Fruit fly (Drosophila melanogaster) whole organism, prepupa: ENCODE data around the gene CG43915.

Experiments
- Blimp-1 ChIP-seq: fragments of 200-800 bp; sonication (Bioruptor generic); optimal IDR thresholded peaks from 3 replicates; lab custom pipeline; 2017; ENCODE audit warnings: missing biosample characterization, missing genetic modification characterization, mild to moderate bottlenecking, moderate library complexity, missing genetic modification reagents
- CG10631 ChIP-seq: fragments of 200-800 bp; sonication (Bioruptor generic); optimal IDR thresholded peaks from 2 replicates; lab custom pipeline; 2016; ENCODE audit warnings: missing biosample characterization, missing genetic modification characterization
- CG10669 ChIP-seq: fragments of 200-800 bp; sonication (Bioruptor generic); optimal IDR thresholded peaks from 3 replicates; lab custom pipeline; 2018; ENCODE audit warnings: missing biosample characterization, mild to moderate bottlenecking, missing genetic modification characterization, moderate library complexity
- CG11294 ChIP-seq: fragments of 200-800 bp; sonication (Bioruptor generic); IDR thresholded peaks from 2 replicates; pipeline ENCODE4 v1.3.6; 2022; ENCODE audit warnings: missing biosample characterization, missing genetic modification characterization
- CG11762 ChIP-seq: fragments of 200-800 bp; sonication (Bioruptor generic); optimal IDR thresholded peaks from 3 replicates; lab custom pipeline; 2016; ENCODE audit warnings: missing biosample characterization, missing genetic modification characterization; ENCODE audit not compliant: insufficient read depth
- CG15336 ChIP-seq: fragments of 200-800 bp; sonication (Bioruptor generic); IDR thresholded peaks from 2 replicates; pipeline ENCODE4 v1.3.6; 2022; ENCODE audit warnings: missing biosample characterization, missing genetic modification characterization
- CG32006 ChIP-seq: fragments of 200-800 bp; sonication (Bioruptor generic); optimal IDR thresholded peaks from 3 replicates; lab custom pipeline; 2017; ENCODE audit warnings: missing biosample characterization, mild to moderate bottlenecking, missing genetic modification characterization
- CG34406 ChIP-seq: fragments of 200-800 bp; sonication (Bioruptor generic); optimal IDR thresholded peaks from 3 replicates; lab custom pipeline; 2016; ENCODE audit warnings: missing biosample characterization, missing genetic modification characterization
- CG3919 ChIP-seq: fragments of 200-800 bp; sonication (Bioruptor generic); optimal IDR thresholded peaks from 3 replicates; lab custom pipeline; 2016; ENCODE audit warnings: missing biosample characterization, missing genetic modification characterization
- CG4318 ChIP-seq: fragments of 200-800 bp; sonication (Bioruptor generic); optimal IDR thresholded peaks from 3 replicates; lab custom pipeline; 2017; ENCODE audit warnings: missing biosample characterization, mild to moderate bottlenecking, missing genetic modification characterization
- CG6276 ChIP-seq: fragments of 200-800 bp; sonication (Bioruptor generic); optimal IDR thresholded peaks from 2 replicates; lab custom pipeline; 2017; ENCODE audit warnings: missing biosample characterization, mild to moderate bottlenecking, missing genetic modification characterization
- CG6854 ChIP-seq: fragments of 200-800 bp; sonication (Bioruptor generic); optimal IDR thresholded peaks from 2 replicates; lab custom pipeline; 2017; ENCODE audit warnings: missing biosample characterization, mild to moderate bottlenecking, missing genetic modification characterization
- CG7368 ChIP-seq: fragments of 200-800 bp; sonication (Bioruptor generic); optimal IDR thresholded peaks from 3 replicates; lab custom pipeline; 2016; ENCODE audit warnings: missing biosample characterization, missing genetic modification characterization
- CG8119 ChIP-seq: fragments of 200-800 bp; sonication (Bioruptor generic); IDR thresholded peaks from 3 replicates; pipeline ENCODE4 v1.3.6; 2022; ENCODE audit warnings: missing biosample characterization, missing genetic modification characterization
- CG8319 ChIP-seq: fragments of 200-800 bp; sonication (Bioruptor generic); optimal IDR thresholded peaks from 3 replicates; lab custom pipeline; 2016; ENCODE audit warnings: missing biosample characterization, missing genetic modification characterization
- CG8632 ChIP-seq: fragments of 200-800 bp; sonication (Bioruptor generic); optimal IDR thresholded peaks from 3 replicates; lab custom pipeline; 2016; ENCODE audit warnings: missing biosample characterization, missing genetic modification characterization
- CG9139 ChIP-seq: fragments of 200-800 bp; sonication (Bioruptor generic); optimal IDR thresholded peaks from 3 replicates; lab custom pipeline; 2017; ENCODE audit warnings: missing biosample characterization, mild to moderate bottlenecking, missing genetic modification characterization
- Eip75B ChIP-seq: fragments of 200-800 bp; sonication (Bioruptor generic); optimal IDR thresholded peaks from 3 replicates; lab custom pipeline; 2016; ENCODE audit warnings: missing biosample characterization, missing genetic modification characterization
- Eip78C ChIP-seq: fragments of 200-800 bp; sonication (Bioruptor generic); peaks from one replicate; lab custom pipeline; 2016; ENCODE audit warnings: missing biosample characterization, missing genetic modification characterization
- Eip93F ChIP-seq: fragments of 200-800 bp; sonication (Bioruptor generic); optimal IDR thresholded peaks from 2 replicates; lab custom pipeline; 2016; ENCODE audit warnings: missing biosample characterization, mild to moderate bottlenecking, missing genetic modification characterization
- Ets21C ChIP-seq: fragments of 200-800 bp; sonication (Bioruptor generic); optimal IDR thresholded peaks from 3 replicates; lab custom pipeline; 2016; ENCODE audit warnings: missing biosample characterization, missing genetic modification characterization
- Gug ChIP-seq: fragments of 200-800 bp; sonication (Bioruptor generic); IDR thresholded peaks from 2 replicates; pipeline ENCODE4 v1.3.6; 2022; ENCODE audit warnings: missing biosample characterization, missing genetic modification characterization
- Hr38 ChIP-seq: sonication (Bioruptor generic); optimal IDR thresholded peaks from 2 replicates; lab custom pipeline; 2016; ENCODE audit warnings: missing biosample characterization, missing genetic modification characterization
- Hr39 ChIP-seq: fragments of 200-800 bp; sonication (Bioruptor generic); optimal IDR thresholded peaks from 2 replicates; lab custom pipeline; 2016; ENCODE audit warnings: missing biosample characterization, missing genetic modification characterization
- Hr4 ChIP-seq: fragments of 200-800 bp; sonication (Bioruptor generic); optimal IDR thresholded peaks from 3 replicates; lab custom pipeline; 2016; ENCODE audit warnings: missing biosample characterization, missing genetic modification characterization
- Lpt ChIP-seq: fragments of 200-800 bp; sonication (Bioruptor generic); optimal IDR thresholded peaks from 3 replicates; lab custom pipeline; 2016; ENCODE audit warnings: missing biosample characterization, missing genetic modification characterization
- Met ChIP-seq: fragments of 200-800 bp; sonication (Bioruptor generic); optimal IDR thresholded peaks from 3 replicates; lab custom pipeline; 2016; ENCODE audit warnings: missing biosample characterization, missing genetic modification characterization
- OdsH ChIP-seq: fragments of 200-800 bp; sonication (Bioruptor generic); optimal IDR thresholded peaks from 3 replicates; lab custom pipeline; 2016; ENCODE audit warnings: missing biosample characterization, missing genetic modification characterization
- Smox ChIP-seq: fragments of 200-800 bp; sonication (Bioruptor generic); optimal IDR thresholded peaks from 3 replicates; lab custom pipeline; 2016; ENCODE audit warnings: missing biosample characterization, missing genetic modification characterization
- Sox102F ChIP-seq: fragments of 200-800 bp; sonication (Bioruptor generic); optimal IDR thresholded peaks from 2 replicates; lab custom pipeline; 2016; ENCODE audit warnings: missing biosample characterization, mild to moderate bottlenecking, missing genetic modification characterization
- Sox14 ChIP-seq: fragments of 200-800 bp; sonication (Bioruptor generic); optimal IDR thresholded peaks from 3 replicates; lab custom pipeline; 2016; ENCODE audit warnings: missing biosample characterization, missing genetic modification characterization
- Sox15 ChIP-seq: fragments of 200-800 bp; sonication (Bioruptor generic); optimal IDR thresholded peaks from 3 replicates; lab custom pipeline; 2016; ENCODE audit warnings: missing biosample characterization, missing genetic modification characterization
- acj6 ChIP-seq: fragments of 200-800 bp; sonication (Bioruptor generic); optimal IDR thresholded peaks from 3 replicates; lab custom pipeline; 2016; ENCODE audit warnings: missing biosample characterization, missing genetic modification characterization
- dac ChIP-seq: fragments of 200-800 bp; sonication (Bioruptor generic); optimal IDR thresholded peaks from 2 replicates; lab custom pipeline; 2017; ENCODE audit warnings: missing biosample characterization, mild to moderate bottlenecking, missing genetic modification characterization
- dsx ChIP-seq: fragments of 200-800 bp; optimal IDR thresholded peaks from 3 replicates; lab custom pipeline; 2019; ENCODE audit warnings: missing biosample characterization, mild to moderate bottlenecking, missing genetic modification characterization, moderate library complexity; ENCODE audit not compliant: poor library complexity, severe bottlenecking
- eg ChIP-seq: fragments of 200-800 bp; sonication (Bioruptor generic); IDR thresholded peaks from 3 replicates; pipeline ENCODE4 v1.3.6; 2022; ENCODE audit warnings: missing biosample characterization, missing genetic modification characterization
- fd85E ChIP-seq: fragments of 200-800 bp; sonication (Bioruptor generic); optimal IDR thresholded peaks from 3 replicates; lab custom pipeline; 2016; ENCODE audit warnings: missing biosample characterization, missing genetic modification characterization
- fkh ChIP-seq: fragments of 200-800 bp; sonication (Bioruptor generic); optimal IDR thresholded peaks from 3 replicates; lab custom pipeline; 2017; ENCODE audit warnings: missing biosample characterization, mild to moderate bottlenecking, missing genetic modification characterization, moderate library complexity
- lz ChIP-seq: fragments of 200-800 bp; sonication (Bioruptor generic); optimal IDR thresholded peaks from 3 replicates; lab custom pipeline; 2016; ENCODE audit warnings: missing biosample characterization, missing genetic modification characterization
- net ChIP-seq: fragments of 200-800 bp; sonication (Bioruptor generic); optimal IDR thresholded peaks from 3 replicates; lab custom pipeline; 2016; ENCODE audit warnings: missing biosample characterization, missing genetic modification characterization
- spab ChIP-seq: fragments of 200-800 bp; sonication (Bioruptor generic); optimal IDR thresholded peaks from 2 replicates; lab custom pipeline; 2017; ENCODE audit warnings: missing biosample characterization, mild to moderate bottlenecking, missing genetic modification characterization, missing genetic modification reagents
- ss ChIP-seq, 2 experiments: fragments of 200-800 bp; sonication (Bioruptor generic); optimal IDR thresholded peaks; 2 replicates in 1 of 2; 3 replicates in 1 of 2; lab custom pipeline; 2017 to 2018; ENCODE audit warnings: mild to moderate bottlenecking in 2 of 2, missing biosample characterization in 2 of 2, missing genetic modification characterization in 2 of 2, moderate library complexity in 1 of 2
- svp ChIP-seq: fragments of 200-800 bp; sonication (Bioruptor generic); peaks from one replicate; lab custom pipeline; 2016; ENCODE audit warnings: missing biosample characterization, missing genetic modification characterization
- topi ChIP-seq: fragments of 200-800 bp; sonication (Bioruptor generic); optimal IDR thresholded peaks from 3 replicates; lab custom pipeline; 2016; ENCODE audit warnings: missing biosample characterization, missing genetic modification characterization
- vri ChIP-seq: fragments of 200-800 bp; sonication (Bioruptor generic); optimal IDR thresholded peaks from 3 replicates; lab custom pipeline; 2016; ENCODE audit warnings: missing biosample characterization, mild to moderate bottlenecking, missing genetic modification characterization

The CG43915 gene

dm6 chr3L:4003316-4003715 lies 30.6 kb downstream of the CG43915 start, which contains the start of gene CG14985:
CG14985 (plus strand) TSS chr3L:4003474.
- peak; percentile 52 for TF ChIP-seq Sox14 (GFP tag; lab: Kevin White, UChicago)
- no peak for TF ChIP-seq CG11762 (GFP tag; lab: Kevin White, UChicago)
- TF ChIP-seq ss (GFP tag; optimal IDR thresholded peaks at IDR 0.05; lab: Kevin White, UChicago): no peak
- no peak for TF ChIP-seq CG10631 (GFP tag; lab: Kevin White, UChicago)
- no peak for TF ChIP-seq CG6276 (GFP tag; lab: Kevin White, UChicago)
- TF ChIP-seq topi (GFP tag; lab: Kevin White, UChicago): no peak
- TF ChIP-seq CG7368 (GFP tag; lab: Kevin White, UChicago): no peak

dm6 chr3L:4007256-4007655 lies 34.6 kb downstream of the CG43915 start:
- 0 out of 3 replicates have a peak, but pooled peaks have one; percentile 16 for TF ChIP-seq CG8119 (GFP tag; lab: Robert Waterston, UW)
- peak; percentile 35 for TF ChIP-seq CG32006 (GFP tag; lab: Kevin White, UChicago)
- no peak for TF ChIP-seq dsx
- no peak for TF ChIP-seq Eip93F (GFP tag; lab: Kevin White, UChicago)
- no peak for TF ChIP-seq Sox102F (GFP tag; lab: Kevin White, UChicago)
- TF ChIP-seq Hr4: peak; percentile 34

- TF ChIP-seq Lpt (no peak), svp (GFP tag; lab: Kevin White, UChicago) (peak; percentile 44), Hr39 (GFP tag; lab: Kevin White, UChicago) (no peak), Eip75B (GFP tag; lab: Kevin White, UChicago) (no peak)
Measured at dm6 chr3L:4010122-4010521, 37.4 kb downstream of the CG43915 start.

dm6 chr3L:4014349-4014748 lies 41.6 kb downstream of the CG43915 start:
- TF ChIP-seq spab (peak; percentile 19), acj6 (GFP tag; lab: Kevin White, UChicago) (no peak), CG9139 (GFP tag; lab: Kevin White, UChicago) (no peak), CG11294 (GFP tag; lab: Robert Waterston, UW) (0 out of 2 replicates have a peak, but pooled peaks have one; percentile 11), CG8319 (no peak), fd85E (GFP tag; lab: Kevin White, UChicago) (no peak), Eip75B (GFP tag; lab: Kevin White, UChicago) (peak; percentile 4), net (GFP tag; lab: Kevin White, UChicago) (no peak), CG4318 (GFP tag; lab: Kevin White, UChicago) (no peak), dac (GFP tag; lab: Kevin White, UChicago) (no peak), svp (GFP tag; lab: Kevin White, UChicago) (peak; percentile 18), Met (GFP tag; lab: Kevin White, UChicago) (no peak), OdsH (GFP tag; lab: Kevin White, UChicago) (peak; percentile 4), vri (GFP tag; lab: Kevin White, UChicago) (no peak), CG7368 (GFP tag; lab: Kevin White, UChicago) (no peak), Sox102F (GFP tag; lab: Kevin White, UChicago) (no peak), Smox (GFP tag; lab: Kevin White, UChicago) (no peak), CG10669 (GFP tag; lab: Kevin White, UChicago) (peak; percentile 34), Sox14 (GFP tag; lab: Kevin White, UChicago) (no peak), Eip93F (GFP tag; lab: Kevin White, UChicago) (no peak), eg (GFP tag; lab: Robert Waterston, UW) (peak; percentile 63; the same call in 2 of the 3 replicates), CG6854 (no peak), Blimp-1 (GFP tag; lab: Kevin White, UChicago) (no peak), Hr39 (GFP tag; lab: Kevin White, UChicago) (peak; percentile 16), Ets21C (GFP tag; lab: Kevin White, UChicago) (no peak), CG34406 (GFP tag; lab: Kevin White, UChicago) (no peak), CG10631 (GFP tag; lab: Kevin White, UChicago) (peak; percentile 10), Eip78C (GFP tag; lab: Kevin White, UChicago) (peak; percentile 66), Gug (GFP tag; lab: Robert Waterston, UW) (no peak), fkh (GFP tag; lab: Kevin White, UChicago) (no peak), CG8632 (GFP tag; lab: Kevin White, UChicago) (no peak), CG15336 (GFP tag; lab: Robert Waterston, UW) (peak; percentile 23; the same call in 1 of the 2 replicates), Hr4 (peak; percentile 9), lz (GFP tag; lab: Kevin White, UChicago) (no peak), CG3919 (peak; percentile 26), topi (GFP tag; lab: Kevin White, UChicago) (no peak), Hr38 (no peak), CG11762 (GFP tag; lab: Kevin White, UChicago) (no peak), Sox15 (GFP tag; lab: Kevin White, UChicago) (no peak)
